Fruit fly (Drosophila melanogaster) whole organism, pupa: ENCODE measurements around the gene CG11380.

Experiments used
- CG10348 ChIP-seq: fragments of 200-800 bp; sonication (Bioruptor generic); IDR thresholded peaks from 2 replicates; pipeline ENCODE4 v1.3.6; 2022; ENCODE audit warnings: missing biosample characterization, missing genetic modification characterization
- CG12605 ChIP-seq: fragments of 200-800 bp; sonication (Bioruptor generic); IDR thresholded peaks from 2 replicates; pipeline ENCODE4 v1.3.6; 2022; ENCODE audit warnings: missing biosample characterization, missing genetic modification characterization
- CG17806 ChIP-seq: fragments of 200-800 bp; sonication (Bioruptor generic); optimal IDR thresholded peaks from 2 replicates; lab custom pipeline; 2018; ENCODE audit warnings: missing biosample characterization, mild to moderate bottlenecking, missing genetic modification characterization, moderate library complexity
- CG8159 ChIP-seq: fragments of 200-800 bp; sonication (Bioruptor generic); optimal IDR thresholded peaks from 3 replicates; lab custom pipeline; 2018; ENCODE audit warnings: missing biosample characterization, mild to moderate bottlenecking, missing genetic modification characterization, moderate library complexity
- D1 ChIP-seq: fragments of 200-800 bp; sonication (Bioruptor generic); optimal IDR thresholded peaks from 2 replicates; lab custom pipeline; 2018; ENCODE audit warnings: missing biosample characterization, mild to moderate bottlenecking, missing genetic modification characterization, moderate library complexity
- EcR ChIP-seq: fragments of 200-800 bp; sonication (Bioruptor generic); optimal IDR thresholded peaks from 3 replicates; lab custom pipeline; 2019; ENCODE audit warnings: missing biosample characterization, missing genetic modification characterization, mild to moderate bottlenecking, moderate library complexity, missing genetic modification reagents
- Pif1A ChIP-seq: fragments of 200-800 bp; sonication (Bioruptor generic); optimal IDR thresholded peaks from 3 replicates; lab custom pipeline; 2016; ENCODE audit warnings: missing biosample characterization, missing genetic modification characterization
- Pif1B ChIP-seq: fragments of 200-800 bp; sonication (Bioruptor generic); optimal IDR thresholded peaks from 3 replicates; lab custom pipeline; 2016; ENCODE audit warnings: missing biosample characterization, missing genetic modification characterization
- Snoo ChIP-seq: fragments of 200-800 bp; sonication (Bioruptor generic); optimal IDR thresholded peaks from 3 replicates; lab custom pipeline; 2017; ENCODE audit warnings: missing biosample characterization, mild to moderate bottlenecking, missing genetic modification characterization, inconsistent platforms
- fd96Ca ChIP-seq: fragments of 200-800 bp; sonication (Bioruptor generic); IDR thresholded peaks from 3 replicates; pipeline ENCODE4 v1.3.6; 2022; ENCODE audit warnings: missing biosample characterization, missing genetic modification characterization
- gl ChIP-seq: fragments of 200-800 bp; sonication (Bioruptor generic); optimal IDR thresholded peaks from 2 replicates; lab custom pipeline; 2018; ENCODE audit warnings: missing biosample characterization, mild to moderate bottlenecking, missing genetic modification characterization

dm6 chrX:1179865-1180264 lies 11.2 kb upstream of the CG11380 start, which contains the start of gene CG11379:
- no peak for TF ChIP-seq CG17806
- TF ChIP-seq EcR (GFP tag; lab: Kevin White, UChicago), result no peak
- no peak for TF ChIP-seq fd96Ca (GFP tag; lab: Robert Waterston, UW)
- no peak for TF ChIP-seq CG10348 (GFP tag; lab: Robert Waterston, UW)
- TF ChIP-seq CG8159 (tag; lab: Kevin White, UChicago), result no peak
- no peak for TF ChIP-seq Pif1A (GFP tag; lab: Kevin White, UChicago)
- no peak for TF ChIP-seq Pif1B (GFP tag; lab: Kevin White, UChicago)
- no peak for TF ChIP-seq Snoo (tag; lab: Kevin White, UChicago)
- TF ChIP-seq gl (tag; lab: Kevin White, UChicago), result no peak
- TF ChIP-seq CG12605 (GFP tag; lab: Robert Waterston, UW), result no peak
- no peak for TF ChIP-seq D1
